Fruit fly (Drosophila melanogaster): Measurements from ENCODE around the gene CG13924.

DNA sequence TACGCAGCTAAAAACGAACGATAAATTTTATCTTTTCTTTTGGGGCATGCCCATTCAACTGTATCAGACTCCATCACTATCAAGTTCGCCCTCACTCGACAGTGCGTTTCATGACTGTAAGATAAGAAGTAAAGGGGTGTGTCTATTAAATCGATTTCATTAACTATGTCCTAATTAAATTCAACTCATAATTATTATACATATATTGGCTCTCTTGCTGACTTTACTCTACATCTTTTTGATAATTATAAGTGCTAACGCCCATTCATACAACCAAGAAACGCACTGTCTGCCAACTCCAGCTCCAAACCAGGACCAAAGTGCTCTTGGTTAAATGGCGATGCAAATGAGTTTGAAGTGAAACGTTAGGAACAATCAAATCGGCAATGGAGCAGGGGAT lies 978 bp upstream of the CG13924 start:
- TF ChIP-seq Dll (optimal IDR thresholded peaks at IDR 0.05) (no peak), EcR (GFP tag; optimal IDR thresholded peaks at IDR 0.05) (no peak), psq (optimal IDR thresholded peaks at IDR 0.05) (no peak)
